ENCODE assay signal across 3 worm cellular contexts in the genomic region with DNA sequence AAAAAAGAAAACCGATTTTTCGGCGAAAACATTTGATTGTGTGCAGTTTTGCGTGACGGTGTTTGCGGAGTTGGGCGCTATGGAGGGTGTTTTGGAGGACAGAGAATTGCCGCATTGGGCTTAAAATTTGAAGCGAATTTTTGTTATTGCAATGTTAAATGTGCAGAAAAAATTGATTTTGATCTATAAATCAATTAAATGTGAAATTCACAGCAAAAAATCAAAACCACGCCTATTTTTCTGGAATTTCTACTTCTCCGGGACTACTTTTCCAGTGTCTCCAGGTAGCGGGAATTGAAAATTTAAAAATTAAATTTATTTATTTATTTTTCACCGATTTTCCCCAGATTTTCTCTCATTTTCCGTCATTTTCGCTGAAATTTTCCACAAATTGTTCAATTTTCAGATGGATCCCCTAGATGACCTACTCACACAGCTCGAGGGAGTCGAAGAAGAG.
TF ChIP-seq lines count a peak whose summit lies in the region.

A gene (plus strand): TSS at position 407 of the 457 bp plus-strand sequence.

TF ChIP-seq in whole organism, L2 larva, 48 proteins besides CTCF, POLR2A, EP300 and RAD21 (continued from another document):
- no peak for TF ChIP-seq nhr-6 (tag; optimal IDR thresholded peaks at IDR 0.05; lab: Kevin White, UChicago)
- peak; percentile 66 for TF ChIP-seq lin-13 (GFP tag; optimal IDR thresholded peaks at IDR 0.05; lab: Kevin White, UChicago)
- no peak for TF ChIP-seq lin-39 (tag; optimal IDR thresholded peaks at IDR 0.05; lab: Kevin White, UChicago)
- peak; percentile 88 for TF ChIP-seq sma-3 (GFP tag; optimal IDR thresholded peaks at IDR 0.05; lab: Kevin White, UChicago)
- peak; percentile 57 for TF ChIP-seq lin-11 (tag; optimal IDR thresholded peaks at IDR 0.05; lab: Kevin White, UChicago)
- peak; percentile 25 for TF ChIP-seq mab-5 (tag; optimal IDR thresholded peaks at IDR 0.05; lab: Kevin White, UChicago)
- TF ChIP-seq F13H6.1 (tag; optimal IDR thresholded peaks at IDR 0.05; lab: Kevin White, UChicago) = peak; percentile 73
- TF ChIP-seq mdl-1 (tag; optimal IDR thresholded peaks at IDR 0.05; lab: Kevin White, UChicago) = no peak
- TF ChIP-seq ztf-11 (tag; optimal IDR thresholded peaks at IDR 0.05; lab: Kevin White, UChicago) = no peak
- no peak for TF ChIP-seq elt-1 (tag; optimal IDR thresholded peaks at IDR 0.05; lab: Kevin White, UChicago)
- TF ChIP-seq C34F6.9 (tag; optimal IDR thresholded peaks at IDR 0.05; lab: Kevin White, UChicago) = peak; percentile 86
- peak; percentile 72 for TF ChIP-seq nhr-129 (tag; optimal IDR thresholded peaks at IDR 0.05; lab: Kevin White, UChicago)
- peak; percentile 89 for TF ChIP-seq gmeb-1 (tag; optimal IDR thresholded peaks at IDR 0.05; lab: Kevin White, UChicago)
- TF ChIP-seq nhr-11 (tag; optimal IDR thresholded peaks at IDR 0.05; lab: Kevin White, UChicago) = no peak
- no peak for TF ChIP-seq zag-1 (tag; optimal IDR thresholded peaks at IDR 0.05; lab: Kevin White, UChicago)
- TF ChIP-seq dmd-4 (tag; optimal IDR thresholded peaks at IDR 0.05; lab: Kevin White, UChicago) = no peak
- TF ChIP-seq lsy-2 (tag; optimal IDR thresholded peaks at IDR 0.05; lab: Kevin White, UChicago) = peak; percentile 70 to 83
- peak; percentile 26 for TF ChIP-seq nhr-21 (tag; optimal IDR thresholded peaks at IDR 0.05; lab: Kevin White, UChicago)
- TF ChIP-seq unc-39 (tag; optimal IDR thresholded peaks at IDR 0.05; lab: Kevin White, UChicago) = no peak
- TF ChIP-seq mbf-1 (tag; optimal IDR thresholded peaks at IDR 0.05; lab: Kevin White, UChicago) = no peak
- no peak for TF ChIP-seq egl-27 (tag; optimal IDR thresholded peaks at IDR 0.05; lab: Kevin White, UChicago)
- no peak for TF ChIP-seq blmp-1 (tag; optimal IDR thresholded peaks at IDR 0.05; lab: Kevin White, UChicago; ENCODE audit: insufficient read depth)
- TF ChIP-seq sem-4 (tag; optimal IDR thresholded peaks at IDR 0.05; lab: Kevin White, UChicago) = no peak
- no peak for TF ChIP-seq nhr-12 (tag; optimal IDR thresholded peaks at IDR 0.05; lab: Kevin White, UChicago)
- TF ChIP-seq peb-1 (tag; optimal IDR thresholded peaks at IDR 0.05; lab: Kevin White, UChicago) = no peak
- TF ChIP-seq alr-1 (tag; optimal IDR thresholded peaks at IDR 0.05; lab: Kevin White, UChicago) = no peak

TF ChIP-seq in whole organism, L4 larva, 104 proteins besides CTCF, POLR2A, EP300 and RAD21 (continued from another document and continues in another):
- TF ChIP-seq aly-2 (tag; optimal IDR thresholded peaks at IDR 0.05; lab: Kevin White, UChicago) (no peak), lin-1 (GFP tag; IDR thresholded peaks at IDR 0.05; lab: Robert Waterston, UW) (no peak), ZK546.5 (tag; optimal IDR thresholded peaks at IDR 0.05; lab: Kevin White, UChicago) (no peak), madf-5 (GFP tag; IDR thresholded peaks at IDR 0.05; lab: Robert Waterston, UW) (no peak), madf-9 (GFP tag; conservative IDR thresholded peaks at IDR 0.05; lab: Robert Waterston, UW) (no peak), ceh-44 (GFP tag; IDR thresholded peaks at IDR 0.05; lab: Robert Waterston, UW) (peak; percentile 71; the same call in 1 of the 2 replicates), zip-2 (tag; optimal IDR thresholded peaks at IDR 0.05; lab: Kevin White, UChicago) (no peak), snpc-4 (tag; optimal IDR thresholded peaks at IDR 0.05; lab: Kevin White, UChicago) (no peak), jun-1 (tag; optimal IDR thresholded peaks at IDR 0.05; lab: Kevin White, UChicago) (no peak), nhr-111 (GFP tag; optimal IDR thresholded peaks at IDR 0.05; lab: Kevin White, UChicago) (no peak), dmd-6 (GFP tag; IDR thresholded peaks at IDR 0.05; lab: Robert Waterston, UW) (no peak), hlh-11 (tag; optimal IDR thresholded peaks at IDR 0.05; lab: Kevin White, UChicago) (no peak), R02D3.7 (tag; optimal IDR thresholded peaks at IDR 0.05; lab: Kevin White, UChicago) (no peak), lim-7 (GFP tag; IDR thresholded peaks at IDR 0.05; lab: Robert Waterston, UW) (no peak), nhr-6 (tag; optimal IDR thresholded peaks at IDR 0.05; lab: Kevin White, UChicago) (no peak), tag-97 (GFP tag; IDR thresholded peaks at IDR 0.05; lab: Robert Waterston, UW) (no peak), lin-39 (tag; optimal IDR thresholded peaks at IDR 0.05; lab: Kevin White, UChicago) (no peak), unc-39 (tag; optimal IDR thresholded peaks at IDR 0.05; lab: Kevin White, UChicago) (no peak), F10B5.3 (tag; optimal IDR thresholded peaks at IDR 0.05; lab: Kevin White, UChicago) (no peak), dpl-1 (GFP tag; optimal IDR thresholded peaks at IDR 0.05; lab: Kevin White, UChicago) (peak; percentile 90), gei-8 (GFP tag; optimal IDR thresholded peaks at IDR 0.05; lab: Kevin White, UChicago) (no peak), lin-13 (GFP tag; optimal IDR thresholded peaks at IDR 0.05; lab: Kevin White, UChicago) (no peak), mep-1 (tag; optimal IDR thresholded peaks at IDR 0.05; lab: Kevin White, UChicago) (peak; percentile 34), nhr-11 (tag; optimal IDR thresholded peaks at IDR 0.05; lab: Kevin White, UChicago) (peak; percentile 29), Y75B8A.6 (GFP tag; IDR thresholded peaks at IDR 0.05; lab: Robert Waterston, UW) (no peak), aha-1 (tag; lab: Kevin White, UChicago) (peak; percentile 81), lin-38 (GFP tag; IDR thresholded peaks at IDR 0.05; lab: Robert Waterston, UW) (peak; percentile 62), ama-1 (optimal IDR thresholded peaks at IDR 0.05; lab: Kevin White, UChicago) (no peak), daf-16 (GFP tag; optimal IDR thresholded peaks at IDR 0.05; lab: Kevin White, UChicago) (peak in 1 of 2 experiments; percentile 26), daf-16 (tag; optimal IDR thresholded peaks at IDR 0.05; lab: Kevin White, UChicago) (peak; percentile 24), nhr-41 (GFP tag; IDR thresholded peaks at IDR 0.05; lab: Robert Waterston, UW) (no peak), hmg-1.1 (GFP tag; IDR thresholded peaks at IDR 0.05; lab: Robert Waterston, UW) (peak; percentile 76), nhr-42 (GFP tag; IDR thresholded peaks at IDR 0.05; lab: Robert Waterston, UW) (no peak), F37D6.2 (tag; optimal IDR thresholded peaks at IDR 0.05; lab: Kevin White, UChicago) (peak; percentile 34), ztf-7 (tag; optimal IDR thresholded peaks at IDR 0.05; lab: Kevin White, UChicago) (no peak), zip-11 (GFP tag; IDR thresholded peaks at IDR 0.05; lab: Robert Waterston, UW) (no peak), php-3 (GFP tag; IDR thresholded peaks at IDR 0.05; lab: Robert Waterston, UW) (no peak), ceh-62 (tag; optimal IDR thresholded peaks at IDR 0.05; lab: Kevin White, UChicago) (no peak), pqm-1 (tag; optimal IDR thresholded peaks at IDR 0.05; lab: Kevin White, UChicago) (no peak), mes-2 (tag; optimal IDR thresholded peaks at IDR 0.05; lab: Kevin White, UChicago; ENCODE audit: poor library complexity, severe bottlenecking) (peak; percentile 86), arid-1 (GFP tag; conservative IDR thresholded peaks at IDR 0.05; lab: Robert Waterston, UW) (no peak), nhr-102 (tag; optimal IDR thresholded peaks at IDR 0.05; lab: Kevin White, UChicago) (peak; percentile 2), spr-1 (tag; optimal IDR thresholded peaks at IDR 0.05; lab: Kevin White, UChicago) (peak; percentile 13), nhr-25 (tag; optimal IDR thresholded peaks at IDR 0.05; lab: Kevin White, UChicago; ENCODE audit: borderline replicate concordance, insufficient read depth) (no peak), zag-1 (tag; optimal IDR thresholded peaks at IDR 0.05; lab: Kevin White, UChicago) (no peak), duxl-1 (tag; optimal IDR thresholded peaks at IDR 0.05; lab: Kevin White, UChicago; ENCODE audit: poor library complexity) (no peak), ztf-11 (tag; optimal IDR thresholded peaks at IDR 0.05; lab: Kevin White, UChicago) (no peak), nhr-48 (tag; optimal IDR thresholded peaks at IDR 0.05; lab: Kevin White, UChicago) (no peak), ctbp-1 (GFP tag; IDR thresholded peaks at IDR 0.05; lab: Robert Waterston, UW) (peak; percentile 72), T26A8.4 (GFP tag; IDR thresholded peaks at IDR 0.05; lab: Robert Waterston, UW) (no peak), mdl-1 (tag; optimal IDR thresholded peaks at IDR 0.05; lab: Kevin White, UChicago) (no peak), vab-7 (GFP tag; IDR thresholded peaks at IDR 0.05; lab: Robert Waterston, UW) (peak; percentile 68), cey-2 (tag; optimal IDR thresholded peaks at IDR 0.05; lab: Kevin White, UChicago; ENCODE audit: borderline replicate concordance, insufficient read depth) (no peak), fos-1 (tag; optimal IDR thresholded peaks at IDR 0.05; lab: Kevin White, UChicago) (no peak)

TF ChIP-seq in whole organism, late embryonic, 69 proteins besides CTCF, POLR2A, EP300 and RAD21 (continued from another document):
- TF ChIP-seq mec-3 (tag; optimal IDR thresholded peaks at IDR 0.05; lab: Kevin White, UChicago; ENCODE audit: borderline replicate concordance) (peak; percentile 45), unc-86 (tag; optimal IDR thresholded peaks at IDR 0.05; lab: Kevin White, UChicago) (peak; percentile 85), hlh-15 (tag; optimal IDR thresholded peaks at IDR 0.05; lab: Kevin White, UChicago) (peak; percentile 78), K09A11.1 (tag; optimal IDR thresholded peaks at IDR 0.05; lab: Kevin White, UChicago; ENCODE audit: insufficient read depth) (no peak), ztf-16 (tag; optimal IDR thresholded peaks at IDR 0.05; lab: Kevin White, UChicago) (peak; percentile 83), rnt-1 (tag; optimal IDR thresholded peaks at IDR 0.05; lab: Kevin White, UChicago) (peak; percentile 95), ceh-30 (tag; optimal IDR thresholded peaks at IDR 0.05; lab: Kevin White, UChicago) (peak; percentile 45), eyg-1 (tag; optimal IDR thresholded peaks at IDR 0.05; lab: Kevin White, UChicago) (no peak), nfya-1 (tag; optimal IDR thresholded peaks at IDR 0.05; lab: Kevin White, UChicago) (peak; percentile 49), ceh-2 (tag; optimal IDR thresholded peaks at IDR 0.05; lab: Kevin White, UChicago) (peak; percentile 93), pha-4 (tag; optimal IDR thresholded peaks at IDR 0.05; lab: Kevin White, UChicago) (no peak), ceh-34 (tag; optimal IDR thresholded peaks at IDR 0.05; lab: Kevin White, UChicago) (peak; percentile 78), madf-2 (tag; optimal IDR thresholded peaks at IDR 0.05; lab: Kevin White, UChicago) (peak; percentile 61), ceh-18 (tag; optimal IDR thresholded peaks at IDR 0.05; lab: Kevin White, UChicago) (peak; percentile 79), ceh-48 (tag; optimal IDR thresholded peaks at IDR 0.05; lab: Kevin White, UChicago) (peak; percentile 12), odd-2 (tag; optimal IDR thresholded peaks at IDR 0.05; lab: Kevin White, UChicago) (no peak), sox-2 (GFP tag; IDR thresholded peaks at IDR 0.05; lab: Robert Waterston, UW) (no peak), ets-4 (tag; optimal IDR thresholded peaks at IDR 0.05; lab: Kevin White, UChicago) (peak; percentile 95), nhr-11 (tag; optimal IDR thresholded peaks at IDR 0.05; lab: Kevin White, UChicago) (no peak), ceh-45 (GFP tag; IDR thresholded peaks at IDR 0.05; lab: Robert Waterston, UW) (no peak), tbx-7 (tag; optimal IDR thresholded peaks at IDR 0.05; lab: Kevin White, UChicago) (peak; percentile 94), ttx-3 (tag; optimal IDR thresholded peaks at IDR 0.05; lab: Kevin White, UChicago) (peak; percentile 59), fkh-6 (tag; optimal IDR thresholded peaks at IDR 0.05; lab: Kevin White, UChicago) (peak; percentile 66), ref-2 (tag; optimal IDR thresholded peaks at IDR 0.05; lab: Kevin White, UChicago) (peak; percentile 97), fax-1 (tag; optimal IDR thresholded peaks at IDR 0.05; lab: Kevin White, UChicago) (peak; percentile 90), zip-5 (tag; optimal IDR thresholded peaks at IDR 0.05; lab: Kevin White, UChicago) (peak; percentile 95), ceh-14 (tag; optimal IDR thresholded peaks at IDR 0.05; lab: Kevin White, UChicago) (peak; percentile 94), dmd-4 (tag; optimal IDR thresholded peaks at IDR 0.05; lab: Kevin White, UChicago; ENCODE audit: borderline replicate concordance) (peak; percentile 73), fkh-10 (GFP tag; optimal IDR thresholded peaks at IDR 0.05; lab: Kevin White, UChicago) (no peak), syd-9 (tag; optimal IDR thresholded peaks at IDR 0.05; lab: Kevin White, UChicago) (no peak), unc-42 (tag; optimal IDR thresholded peaks at IDR 0.05; lab: Kevin White, UChicago) (peak; percentile 98), dve-1 (tag; optimal IDR thresholded peaks at IDR 0.05; lab: Kevin White, UChicago) (peak; percentile 18), Y22D7AL.16 (tag; optimal IDR thresholded peaks at IDR 0.05; lab: Kevin White, UChicago) (peak; percentile 21), hlh-13 (GFP tag; optimal IDR thresholded peaks at IDR 0.05; lab: Kevin White, UChicago) (no peak), sox-4 (tag; optimal IDR thresholded peaks at IDR 0.05; lab: Kevin White, UChicago) (no peak), ceh-24 (tag; optimal IDR thresholded peaks at IDR 0.05; lab: Kevin White, UChicago) (peak; percentile 43), lin-11 (tag; optimal IDR thresholded peaks at IDR 0.05; lab: Kevin White, UChicago) (no peak), T23F11.4 (GFP tag; optimal IDR thresholded peaks at IDR 0.05; lab: Kevin White, UChicago) (peak; percentile 43), npax-4 (tag; optimal IDR thresholded peaks at IDR 0.05; lab: Kevin White, UChicago) (peak; percentile 19), elt-4 (tag; optimal IDR thresholded peaks at IDR 0.05; lab: Kevin White, UChicago) (no peak), lim-6 (tag; optimal IDR thresholded peaks at IDR 0.05; lab: Kevin White, UChicago) (peak; percentile 82), tbx-2 (tag; optimal IDR thresholded peaks at IDR 0.05; lab: Kevin White, UChicago) (peak; percentile 97), nhr-232 (tag; optimal IDR thresholded peaks at IDR 0.05; lab: Kevin White, UChicago) (no peak), F13H6.1 (tag; optimal IDR thresholded peaks at IDR 0.05; lab: Kevin White, UChicago) (peak; percentile 80), C38D4.7 (GFP tag; optimal IDR thresholded peaks at IDR 0.05; lab: Kevin White, UChicago) (peak; percentile 35), pros-1 (tag; optimal IDR thresholded peaks at IDR 0.05; lab: Kevin White, UChicago) (no peak)
